Fruit fly (Drosophila melanogaster): ENCODE measurements around the gene Diap1.

Gene Diap1

DNA sequence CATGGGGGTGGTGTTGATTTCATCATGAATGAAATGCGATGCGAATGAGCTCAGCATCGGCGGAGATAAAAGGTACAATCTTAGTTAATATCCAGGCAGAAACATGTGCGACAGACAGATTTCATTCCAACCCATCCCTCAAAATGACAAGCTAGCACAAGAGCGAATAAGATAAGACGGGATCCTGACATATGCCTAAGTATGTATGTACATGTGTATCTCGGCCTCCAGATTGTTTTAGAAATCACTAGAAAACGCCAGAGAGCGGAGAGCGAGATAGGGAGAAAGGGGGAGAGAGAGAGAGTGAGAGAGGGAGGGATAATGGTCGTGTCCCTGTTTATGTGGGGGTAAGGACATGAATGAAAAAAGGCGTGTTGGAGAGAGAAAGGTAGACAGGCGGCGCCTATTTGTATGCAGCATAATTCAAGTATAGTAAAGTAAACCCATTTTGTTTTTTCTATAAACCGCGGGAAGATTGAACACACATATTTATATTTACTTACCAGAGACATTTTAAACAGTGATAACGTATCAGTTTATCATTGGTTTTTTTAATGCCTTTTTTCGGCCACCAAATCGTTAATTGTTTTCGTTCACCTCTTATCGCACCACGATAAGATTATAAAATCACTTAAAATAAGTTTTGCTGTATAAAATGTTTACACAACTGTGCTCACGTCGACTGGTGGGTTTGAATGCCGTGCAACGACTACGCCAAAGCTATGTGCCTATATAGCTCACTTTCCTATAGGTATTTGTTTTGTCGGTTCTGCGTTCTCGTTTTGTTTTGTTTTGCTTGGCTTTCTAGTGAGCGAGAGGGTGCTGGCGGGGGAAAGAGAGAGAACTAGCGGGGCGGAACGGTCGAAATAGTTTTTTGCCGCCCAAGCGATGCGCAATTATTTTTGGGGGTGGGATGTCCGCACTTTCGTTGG is 613 bp downstream of the Diap1 start (continued):
- TF ChIP-seq CG31224 (GFP tag; IDR thresholded peaks at IDR 0.05) = no peak
- TF ChIP-seq org-1 (GFP tag; optimal IDR thresholded peaks at IDR 0.05) = peak; percentile 17
- TF ChIP-seq zfh2 (GFP tag; optimal IDR thresholded peaks at IDR 0.05) = no peak
- TF ChIP-seq CG30431 (GFP tag; optimal IDR thresholded peaks at IDR 0.05) = no peak
- peak; percentile 26; the same call in 1 of the 2 replicates for TF ChIP-seq vvl (GFP tag; IDR thresholded peaks at IDR 0.05)
- 0 out of 2 replicates have a peak, but pooled peaks have one; percentile 12 for TF ChIP-seq CG10959 (GFP tag; IDR thresholded peaks at IDR 0.05)
- no peak for TF ChIP-seq CG1602 (GFP tag; optimal IDR thresholded peaks at IDR 0.05)
- peak; percentile 75 for TF ChIP-seq Dbx (GFP tag; IDR thresholded peaks at IDR 0.05)
- TF ChIP-seq twi (tag; optimal IDR thresholded peaks at IDR 0.05) = peak; percentile 88
- TF ChIP-seq mam (GFP tag; optimal IDR thresholded peaks at IDR 0.05) = peak; percentile 6
- TF ChIP-seq Mad (GFP tag; optimal IDR thresholded peaks at IDR 0.05) = peak; percentile 9
- TF ChIP-seq MTF-1 (GFP tag; optimal IDR thresholded peaks at IDR 0.05; ENCODE audit: borderline replicate concordance) = peak; percentile 47
- TF ChIP-seq zf30C (GFP tag; optimal IDR thresholded peaks at IDR 0.05) = no peak
- peak; percentile 9 for TF ChIP-seq CoRest (tag; optimal IDR thresholded peaks at IDR 0.05)
- TF ChIP-seq CG33213 (GFP tag; optimal IDR thresholded peaks at IDR 0.05) = no peak
- TF ChIP-seq Ets97D (GFP tag; optimal IDR thresholded peaks at IDR 0.05) = no peak
- peak; percentile 19 to 57 for TF ChIP-seq bsh (GFP tag; optimal IDR thresholded peaks at IDR 0.05)
- TF ChIP-seq rib (GFP tag; IDR thresholded peaks at IDR 0.05) = peak; percentile 38; the same call in 1 of the 2 replicates
- TF ChIP-seq CG16815 (GFP tag; optimal IDR thresholded peaks at IDR 0.05) = no peak
- peak; percentile 27 for TF ChIP-seq CG10147 (GFP tag; optimal IDR thresholded peaks at IDR 0.05)
- TF ChIP-seq CG11247 (GFP tag; IDR thresholded peaks at IDR 0.05) = no peak; the same call in 1 of the 2 replicates
- TF ChIP-seq Lhr (GFP tag; optimal IDR thresholded peaks at IDR 0.05) = no peak
- no peak for TF ChIP-seq CG4617 (GFP tag; optimal IDR thresholded peaks at IDR 0.05; ENCODE audit: borderline replicate concordance)
- peak; percentile 51 for TF ChIP-seq Fer3 (tag; optimal IDR thresholded peaks at IDR 0.05)
- TF ChIP-seq gfzf (GFP tag; optimal IDR thresholded peaks at IDR 0.05) = no peak
- no peak for TF ChIP-seq CG9932 (GFP tag; IDR thresholded peaks at IDR 0.05)
- 0 out of 2 replicates have a peak, but pooled peaks have one; percentile 10 for TF ChIP-seq CG17612 (GFP tag; IDR thresholded peaks at IDR 0.05)
- TF ChIP-seq CG17186 (GFP tag; optimal IDR thresholded peaks at IDR 0.05) = no peak
- TF ChIP-seq CG8281 (tag; optimal IDR thresholded peaks at IDR 0.05) = peak; percentile 8
- TF ChIP-seq Mes4 (GFP tag; optimal IDR thresholded peaks at IDR 0.05) = no peak
- peak; percentile 5 for TF ChIP-seq en (GFP tag; optimal IDR thresholded peaks at IDR 0.05)
- no peak for TF ChIP-seq CG5245 (GFP tag; optimal IDR thresholded peaks at IDR 0.05)
- TF ChIP-seq CG6683 (GFP tag; optimal IDR thresholded peaks at IDR 0.05) = no peak
- no peak; the same call in 1 of the 2 replicates for TF ChIP-seq onecut (GFP tag; IDR thresholded peaks at IDR 0.05)
- no peak for TF ChIP-seq Gsc (GFP tag; IDR thresholded peaks at IDR 0.05)
- TF ChIP-seq Xbp1 (GFP tag; optimal IDR thresholded peaks at IDR 0.05) = no peak
- no peak for TF ChIP-seq Hey (tag; optimal IDR thresholded peaks at IDR 0.05)
- TF ChIP-seq CG2712 (tag; optimal IDR thresholded peaks at IDR 0.05) = no peak
- no peak for TF ChIP-seq shn (GFP tag; optimal IDR thresholded peaks at IDR 0.05)
- peak; percentile 54 for TF ChIP-seq Hmr (GFP tag; optimal IDR thresholded peaks at IDR 0.05)
- TF ChIP-seq fd3F (GFP tag; optimal IDR thresholded peaks at IDR 0.05) = no peak
- no peak; the same call in 1 of the 2 replicates for TF ChIP-seq bbx (GFP tag; IDR thresholded peaks at IDR 0.05; ENCODE audit: partially characterized antibody)
- no peak for TF ChIP-seq NfI (GFP tag; optimal IDR thresholded peaks at IDR 0.05)
- no peak for TF ChIP-seq ab (GFP tag; optimal IDR thresholded peaks at IDR 0.05)
- no peak for TF ChIP-seq dati (GFP tag; IDR thresholded peaks at IDR 0.05)
- peak; percentile 63 for TF ChIP-seq B-H2 (GFP tag; optimal IDR thresholded peaks at IDR 0.05)
- TF ChIP-seq Hr78 (GFP tag; optimal IDR thresholded peaks at IDR 0.05) = no peak
- no peak for TF ChIP-seq toy (GFP tag; IDR thresholded peaks at IDR 0.05)
